Fruit fly (Drosophila melanogaster) whole organism, prepupa: ENCODE measurements around the gene THADA.

ENCODE experiments used
- Blimp-1 ChIP-seq: fragments of 200-800 bp; sonication (Bioruptor generic); optimal IDR thresholded peaks from 3 replicates; lab custom pipeline; 2017; ENCODE audit warnings: missing biosample characterization, missing genetic modification characterization, mild to moderate bottlenecking, moderate library complexity, missing genetic modification reagents
- CG10631 ChIP-seq: fragments of 200-800 bp; sonication (Bioruptor generic); optimal IDR thresholded peaks from 2 replicates; lab custom pipeline; 2016; ENCODE audit warnings: missing biosample characterization, missing genetic modification characterization
- CG10669 ChIP-seq: fragments of 200-800 bp; sonication (Bioruptor generic); optimal IDR thresholded peaks from 3 replicates; lab custom pipeline; 2018; ENCODE audit warnings: missing biosample characterization, mild to moderate bottlenecking, missing genetic modification characterization, moderate library complexity
- CG11294 ChIP-seq: fragments of 200-800 bp; sonication (Bioruptor generic); IDR thresholded peaks from 2 replicates; pipeline ENCODE4 v1.3.6; 2022; ENCODE audit warnings: missing biosample characterization, missing genetic modification characterization
- CG15336 ChIP-seq: fragments of 200-800 bp; sonication (Bioruptor generic); IDR thresholded peaks from 2 replicates; pipeline ENCODE4 v1.3.6; 2022; ENCODE audit warnings: missing biosample characterization, missing genetic modification characterization
- CG1621 ChIP-seq: fragments of 200-800 bp; sonication (Bioruptor generic); optimal IDR thresholded peaks from 3 replicates; lab custom pipeline; 2018; ENCODE audit warnings: missing biosample characterization, mild to moderate bottlenecking, missing genetic modification characterization
- CG16779 ChIP-seq: fragments of 200-800 bp; sonication (Bioruptor generic); optimal IDR thresholded peaks from 3 replicates; lab custom pipeline; 2017; ENCODE audit warnings: missing biosample characterization, mild to moderate bottlenecking, missing genetic modification characterization
- CG3032 ChIP-seq: fragments of 200-800 bp; optimal IDR thresholded peaks from 2 replicates; lab custom pipeline; 2019; ENCODE audit warnings: missing biosample characterization, mild to moderate bottlenecking, missing genetic modification characterization, moderate library complexity
- CG31627 ChIP-seq: fragments of 200-800 bp; sonication (Bioruptor generic); optimal IDR thresholded peaks from 3 replicates; lab custom pipeline; 2016; ENCODE audit warnings: missing biosample characterization, missing genetic modification characterization
- CG32006 ChIP-seq: fragments of 200-800 bp; sonication (Bioruptor generic); optimal IDR thresholded peaks from 3 replicates; lab custom pipeline; 2017; ENCODE audit warnings: missing biosample characterization, mild to moderate bottlenecking, missing genetic modification characterization
- CG34406 ChIP-seq: fragments of 200-800 bp; sonication (Bioruptor generic); optimal IDR thresholded peaks from 3 replicates; lab custom pipeline; 2016; ENCODE audit warnings: missing biosample characterization, missing genetic modification characterization
- CG6163 ChIP-seq: fragments of 200-800 bp; sonication (Bioruptor generic); IDR thresholded peaks from 3 replicates; pipeline ENCODE4 v1.3.6; 2022; ENCODE audit warnings: missing biosample characterization, missing genetic modification characterization
- CG6276 ChIP-seq: fragments of 200-800 bp; sonication (Bioruptor generic); optimal IDR thresholded peaks from 2 replicates; lab custom pipeline; 2017; ENCODE audit warnings: missing biosample characterization, mild to moderate bottlenecking, missing genetic modification characterization
- CG6792 ChIP-seq: fragments of 200-800 bp; sonication (Bioruptor generic); optimal IDR thresholded peaks from 3 replicates; lab custom pipeline; 2016; ENCODE audit warnings: missing biosample characterization, missing genetic modification characterization
- CG6854 ChIP-seq: fragments of 200-800 bp; sonication (Bioruptor generic); optimal IDR thresholded peaks from 2 replicates; lab custom pipeline; 2017; ENCODE audit warnings: missing biosample characterization, mild to moderate bottlenecking, missing genetic modification characterization
- CG8119 ChIP-seq: fragments of 200-800 bp; sonication (Bioruptor generic); IDR thresholded peaks from 3 replicates; pipeline ENCODE4 v1.3.6; 2022; ENCODE audit warnings: missing biosample characterization, missing genetic modification characterization
- CG8319 ChIP-seq: fragments of 200-800 bp; sonication (Bioruptor generic); optimal IDR thresholded peaks from 3 replicates; lab custom pipeline; 2016; ENCODE audit warnings: missing biosample characterization, missing genetic modification characterization
- CG8632 ChIP-seq: fragments of 200-800 bp; sonication (Bioruptor generic); optimal IDR thresholded peaks from 3 replicates; lab custom pipeline; 2016; ENCODE audit warnings: missing biosample characterization, missing genetic modification characterization
- CG9139 ChIP-seq: fragments of 200-800 bp; sonication (Bioruptor generic); optimal IDR thresholded peaks from 3 replicates; lab custom pipeline; 2017; ENCODE audit warnings: missing biosample characterization, mild to moderate bottlenecking, missing genetic modification characterization
- Eip75B ChIP-seq: fragments of 200-800 bp; sonication (Bioruptor generic); optimal IDR thresholded peaks from 3 replicates; lab custom pipeline; 2016; ENCODE audit warnings: missing biosample characterization, missing genetic modification characterization
- Eip78C ChIP-seq: fragments of 200-800 bp; sonication (Bioruptor generic); peaks from one replicate; lab custom pipeline; 2016; ENCODE audit warnings: missing biosample characterization, missing genetic modification characterization
- Ets21C ChIP-seq: fragments of 200-800 bp; sonication (Bioruptor generic); optimal IDR thresholded peaks from 3 replicates; lab custom pipeline; 2016; ENCODE audit warnings: missing biosample characterization, missing genetic modification characterization
- Gug ChIP-seq: fragments of 200-800 bp; sonication (Bioruptor generic); IDR thresholded peaks from 2 replicates; pipeline ENCODE4 v1.3.6; 2022; ENCODE audit warnings: missing biosample characterization, missing genetic modification characterization
- Hr4 ChIP-seq: fragments of 200-800 bp; sonication (Bioruptor generic); optimal IDR thresholded peaks from 3 replicates; lab custom pipeline; 2016; ENCODE audit warnings: missing biosample characterization, missing genetic modification characterization
- OdsH ChIP-seq: fragments of 200-800 bp; sonication (Bioruptor generic); optimal IDR thresholded peaks from 3 replicates; lab custom pipeline; 2016; ENCODE audit warnings: missing biosample characterization, missing genetic modification characterization
- Sox102F ChIP-seq: fragments of 200-800 bp; sonication (Bioruptor generic); optimal IDR thresholded peaks from 2 replicates; lab custom pipeline; 2016; ENCODE audit warnings: missing biosample characterization, mild to moderate bottlenecking, missing genetic modification characterization
- Sox14 ChIP-seq: fragments of 200-800 bp; sonication (Bioruptor generic); optimal IDR thresholded peaks from 3 replicates; lab custom pipeline; 2016; ENCODE audit warnings: missing biosample characterization, missing genetic modification characterization
- Sox15 ChIP-seq: fragments of 200-800 bp; sonication (Bioruptor generic); optimal IDR thresholded peaks from 3 replicates; lab custom pipeline; 2016; ENCODE audit warnings: missing biosample characterization, missing genetic modification characterization
- acj6 ChIP-seq: fragments of 200-800 bp; sonication (Bioruptor generic); optimal IDR thresholded peaks from 3 replicates; lab custom pipeline; 2016; ENCODE audit warnings: missing biosample characterization, missing genetic modification characterization
- cyc ChIP-seq: fragments of 200-800 bp; sonication (Bioruptor generic); optimal IDR thresholded peaks from 3 replicates; lab custom pipeline; 2016; ENCODE audit warnings: missing biosample characterization, missing genetic modification characterization
- dac ChIP-seq: fragments of 200-800 bp; sonication (Bioruptor generic); optimal IDR thresholded peaks from 2 replicates; lab custom pipeline; 2017; ENCODE audit warnings: missing biosample characterization, mild to moderate bottlenecking, missing genetic modification characterization
- eg ChIP-seq: fragments of 200-800 bp; sonication (Bioruptor generic); IDR thresholded peaks from 3 replicates; pipeline ENCODE4 v1.3.6; 2022; ENCODE audit warnings: missing biosample characterization, missing genetic modification characterization
- esn ChIP-seq: fragments of 200-800 bp; sonication (Bioruptor generic); optimal IDR thresholded peaks from 2 replicates; lab custom pipeline; 2016; ENCODE audit warnings: missing biosample characterization, mild to moderate bottlenecking, missing genetic modification characterization, moderate library complexity
- fkh ChIP-seq: fragments of 200-800 bp; sonication (Bioruptor generic); optimal IDR thresholded peaks from 3 replicates; lab custom pipeline; 2017; ENCODE audit warnings: missing biosample characterization, mild to moderate bottlenecking, missing genetic modification characterization, moderate library complexity
- lz ChIP-seq: fragments of 200-800 bp; sonication (Bioruptor generic); optimal IDR thresholded peaks from 3 replicates; lab custom pipeline; 2016; ENCODE audit warnings: missing biosample characterization, missing genetic modification characterization
- pdm3 ChIP-seq: fragments of 200-800 bp; sonication (Bioruptor generic); optimal IDR thresholded peaks from 3 replicates; lab custom pipeline; 2016; ENCODE audit warnings: missing biosample characterization, missing genetic modification characterization
- salr ChIP-seq, 2 experiments: fragments of 200-800 bp; sonication (Bioruptor generic); optimal IDR thresholded peaks; 3 replicates each; lab custom pipeline; 2016 to 2018; ENCODE audit warnings: missing biosample characterization in 2 of 2, missing genetic modification characterization in 2 of 2, mild to moderate bottlenecking in 1 of 2
- spab ChIP-seq: fragments of 200-800 bp; sonication (Bioruptor generic); optimal IDR thresholded peaks from 2 replicates; lab custom pipeline; 2017; ENCODE audit warnings: missing biosample characterization, mild to moderate bottlenecking, missing genetic modification characterization, missing genetic modification reagents
- ss ChIP-seq, 2 experiments: fragments of 200-800 bp; sonication (Bioruptor generic); optimal IDR thresholded peaks; 2 replicates in 1 of 2; 3 replicates in 1 of 2; lab custom pipeline; 2017 to 2018; ENCODE audit warnings: mild to moderate bottlenecking in 2 of 2, missing biosample characterization in 2 of 2, missing genetic modification characterization in 2 of 2, moderate library complexity in 1 of 2
- svp ChIP-seq: fragments of 200-800 bp; sonication (Bioruptor generic); peaks from one replicate; lab custom pipeline; 2016; ENCODE audit warnings: missing biosample characterization, missing genetic modification characterization
- vri ChIP-seq: fragments of 200-800 bp; sonication (Bioruptor generic); optimal IDR thresholded peaks from 3 replicates; lab custom pipeline; 2016; ENCODE audit warnings: missing biosample characterization, mild to moderate bottlenecking, missing genetic modification characterization

The THADA gene

DNA sequence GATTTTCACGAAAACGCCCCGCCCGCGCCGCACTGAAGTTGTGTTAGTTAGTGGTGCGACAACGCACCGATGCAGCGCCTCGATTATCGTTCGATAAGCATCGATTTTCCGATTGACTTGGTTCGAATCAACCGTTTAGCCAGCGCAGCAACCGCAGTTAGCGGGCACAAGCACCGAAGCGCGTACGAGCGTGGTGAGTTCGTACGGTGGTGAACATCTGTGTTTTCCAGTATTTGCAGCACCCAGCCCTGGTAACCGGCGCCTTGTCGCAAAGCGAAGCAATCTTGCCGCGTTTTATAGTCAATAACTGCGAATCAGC lies 13.4 kb downstream of the THADA start, which contains the start of the genes pico and Nup205:
pico (minus strand) TSS at position 71 of the 319 bp plus-strand sequence.
Nup205 (plus strand) TSS at position 226 of the 319 bp plus-strand sequence.
- TF ChIP-seq eg = peak; percentile 44; the same call in 1 of the 3 replicates
- peak; percentile 25; the same call in 1 of the 3 replicates for TF ChIP-seq CG6163 (GFP tag; lab: Robert Waterston, UW)
- TF ChIP-seq esn (GFP tag; lab: Kevin White, UChicago) = peak; percentile 6
- no peak for TF ChIP-seq CG1621
- TF ChIP-seq vri (GFP tag; lab: Kevin White, UChicago) = no peak
- TF ChIP-seq CG31627 (GFP tag; lab: Kevin White, UChicago) = peak; percentile 4
- TF ChIP-seq, all 60 proteins: peak for 4

DNA sequence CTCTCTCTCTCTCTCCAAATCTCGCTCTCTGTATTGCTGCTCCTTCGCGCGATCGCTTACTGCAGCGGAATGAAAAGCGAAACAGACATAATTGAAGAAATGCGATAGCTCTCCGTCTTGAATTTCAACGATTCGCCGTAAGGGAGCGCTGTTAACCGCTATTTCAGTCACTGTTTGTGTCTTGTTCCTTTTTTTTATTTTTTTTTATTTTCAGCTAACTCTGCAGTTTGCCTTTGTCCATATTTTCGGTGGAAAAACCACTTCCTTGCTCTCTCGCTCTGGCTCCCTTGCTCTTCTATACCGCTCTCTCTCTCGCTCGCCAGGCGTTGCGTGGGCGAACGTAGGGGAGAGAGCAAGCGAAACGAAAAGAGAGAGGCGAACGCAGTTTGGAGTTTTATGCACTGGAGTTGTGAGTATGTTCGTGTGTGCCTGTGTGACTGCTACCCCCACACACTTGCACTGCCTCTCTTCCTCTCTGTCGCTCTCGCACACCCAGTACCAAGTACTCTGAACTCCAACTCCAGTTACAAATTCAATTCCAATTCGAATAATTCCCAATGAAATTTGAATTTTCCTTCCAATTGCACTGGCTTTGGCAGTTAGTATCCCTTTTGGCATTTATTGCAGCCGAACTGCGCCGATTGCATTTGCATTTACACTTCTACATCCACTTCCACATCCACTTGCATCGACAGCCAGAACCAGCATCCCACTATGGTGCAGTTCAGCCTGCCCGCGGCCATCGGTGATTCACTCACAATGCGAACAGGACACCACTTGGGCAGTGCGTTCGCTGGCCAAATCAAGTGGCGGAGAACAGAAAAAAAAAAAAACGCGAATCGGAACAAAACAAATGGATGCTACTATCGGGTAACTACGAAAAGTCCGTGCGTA lies 14.0 kb downstream of the THADA start:
- TF ChIP-seq Eip75B (no peak), Ets21C (no peak), spab (GFP tag; lab: Kevin White, UChicago) (no peak), CG10669 (GFP tag; lab: Kevin White, UChicago) (no peak), acj6 (no peak), CG31627 (GFP tag; lab: Kevin White, UChicago) (no peak), Eip78C (GFP tag; lab: Kevin White, UChicago) (peak; percentile 66), CG6163 (GFP tag; lab: Robert Waterston, UW) (peak; percentile 44; the same call in 2 of the 3 replicates), CG8119 (GFP tag; lab: Robert Waterston, UW) (0 out of 3 replicates have a peak, but pooled peaks have one; percentile 21), CG10631 (GFP tag; lab: Kevin White, UChicago) (no peak), lz (GFP tag; lab: Kevin White, UChicago) (no peak), CG15336 (peak; percentile 40; the same call in 1 of the 2 replicates), Blimp-1 (GFP tag; lab: Kevin White, UChicago) (no peak), dac (GFP tag; lab: Kevin White, UChicago) (no peak), CG3032 (no peak), ss (GFP tag; optimal IDR thresholded peaks at IDR 0.05; lab: Kevin White, UChicago) (no peak), CG6854 (GFP tag; lab: Kevin White, UChicago) (peak; percentile 50), Hr4 (GFP tag; lab: Kevin White, UChicago) (no peak), Sox14 (no peak), svp (GFP tag; lab: Kevin White, UChicago) (no peak), eg (no peak), CG8319 (GFP tag; lab: Kevin White, UChicago) (no peak), salr (GFP tag; optimal IDR thresholded peaks at IDR 0.05; lab: Kevin White, UChicago) (no peak), CG6276 (GFP tag; lab: Kevin White, UChicago) (no peak), pdm3 (GFP tag; lab: Kevin White, UChicago) (no peak), OdsH (GFP tag; lab: Kevin White, UChicago) (no peak), CG11294 (GFP tag; lab: Robert Waterston, UW) (no peak), CG34406 (GFP tag; lab: Kevin White, UChicago) (no peak), cyc (GFP tag; lab: Kevin White, UChicago) (no peak), fkh (GFP tag; lab: Kevin White, UChicago) (no peak), CG6792 (GFP tag; lab: Kevin White, UChicago) (no peak)

DNA sequence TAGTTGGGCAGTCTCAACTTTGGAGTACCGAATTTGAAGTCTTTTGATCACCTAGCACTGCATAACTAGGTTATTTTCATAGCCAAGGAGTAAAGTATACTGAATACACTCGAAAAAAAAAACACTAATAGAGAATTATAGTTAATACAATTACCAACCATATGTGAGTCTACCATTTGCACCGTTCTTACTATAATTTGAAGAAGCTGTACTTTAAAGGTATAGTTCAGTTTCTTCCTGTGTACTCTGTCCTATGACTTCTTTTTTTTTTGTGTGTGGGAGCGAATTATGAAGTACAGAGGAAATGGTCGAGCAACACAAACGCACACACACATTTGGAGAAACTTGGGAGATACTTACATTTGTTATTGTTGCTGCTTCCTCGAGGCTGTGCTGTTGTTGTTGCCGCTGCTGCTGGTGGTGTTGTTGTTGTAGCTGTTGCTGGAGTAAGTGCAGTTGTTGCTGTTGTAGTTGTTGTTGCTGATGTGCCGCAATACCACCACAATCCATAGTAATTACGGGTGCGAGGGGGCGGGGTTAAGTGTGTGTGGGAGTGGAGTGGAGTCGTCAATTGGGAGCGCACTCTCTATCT lies 14.7 kb downstream of the THADA start:
- TF ChIP-seq svp (GFP tag; lab: Kevin White, UChicago) (peak; percentile 93), OdsH (GFP tag; lab: Kevin White, UChicago) (peak; percentile 93), ss (GFP tag; optimal IDR thresholded peaks at IDR 0.05; lab: Kevin White, UChicago) (peak; percentile 75 to 83), CG16779 (peak; percentile 72), CG6163 (GFP tag; lab: Robert Waterston, UW) (peak; percentile 96), CG9139 (GFP tag; lab: Kevin White, UChicago) (peak; percentile 65), CG6276 (GFP tag; lab: Kevin White, UChicago) (peak; percentile 94), salr (GFP tag; optimal IDR thresholded peaks at IDR 0.05; lab: Kevin White, UChicago) (peak; percentile 79 to 92), CG8632 (peak; percentile 84), CG10669 (GFP tag; lab: Kevin White, UChicago) (peak; percentile 88), CG6792 (GFP tag; lab: Kevin White, UChicago) (peak; percentile 88), CG10631 (GFP tag; lab: Kevin White, UChicago) (peak; percentile 94), Eip75B (peak; percentile 91), CG32006 (GFP tag; lab: Kevin White, UChicago) (peak; percentile 97), Gug (GFP tag; lab: Robert Waterston, UW) (peak; percentile 93), CG11294 (GFP tag; lab: Robert Waterston, UW) (peak; percentile 84), dac (GFP tag; lab: Kevin White, UChicago) (peak; percentile 92), CG15336 (peak; percentile 96), cyc (GFP tag; lab: Kevin White, UChicago) (peak; percentile 91), Sox15 (GFP tag; lab: Kevin White, UChicago) (peak; percentile 83), esn (GFP tag; lab: Kevin White, UChicago) (peak; percentile 90), vri (GFP tag; lab: Kevin White, UChicago) (peak; percentile 54), fkh (GFP tag; lab: Kevin White, UChicago) (no peak), Blimp-1 (GFP tag; lab: Kevin White, UChicago) (no peak), Sox102F (GFP tag; lab: Kevin White, UChicago) (peak; percentile 87), CG3032 (peak; percentile 80), CG1621 (peak; percentile 88)
